Fruit fly (Drosophila melanogaster) whole organism, embryonic: ENCODE data around the gene plum.

Source experiments
- Aef1 ChIP-seq: fragments of 200-800 bp; sonication (Bioruptor generic); IDR thresholded peaks from 3 replicates; pipeline ENCODE4 v1.3.6; 2022; ENCODE audit warnings: missing biosample characterization, missing genetic modification characterization
- Atf-2 ChIP-seq: fragments of 200-800 bp; sonication (Bioruptor generic); optimal IDR thresholded peaks from 2 replicates; lab custom pipeline; 2016; ENCODE audit warnings: missing biosample characterization, missing genetic modification characterization
- Atf3 ChIP-seq: fragments of 200-800 bp; sonication (Bioruptor generic); optimal IDR thresholded peaks from 3 replicates; lab custom pipeline; 2016; ENCODE audit warnings: missing biosample characterization, missing genetic modification characterization
- B-H1 ChIP-seq: fragments of 200-800 bp; sonication (Bioruptor generic); IDR thresholded peaks from 3 replicates; pipeline ENCODE4 v1.3.6; 2022; ENCODE audit warnings: missing biosample characterization, missing genetic modification characterization
- CG12769 ChIP-seq: fragments of 200-800 bp; sonication (Bioruptor generic); optimal IDR thresholded peaks from 2 replicates; lab custom pipeline; 2019; ENCODE audit warnings: missing biosample characterization, mild to moderate bottlenecking, missing genetic modification characterization, moderate library complexity
- CG14667 ChIP-seq: fragments of 200-800 bp; sonication (Bioruptor generic); IDR thresholded peaks from 2 replicates; pipeline ENCODE4 v1.3.6; 2022; ENCODE audit warnings: missing biosample characterization, missing genetic modification characterization
- CG16815 ChIP-seq: fragments of 200-800 bp; sonication (Bioruptor generic); optimal IDR thresholded peaks from 3 replicates; lab custom pipeline; 2017; ENCODE audit warnings: missing biosample characterization, mild to moderate bottlenecking, missing genetic modification characterization
- CG17359 ChIP-seq: fragments of 200-800 bp; sonication (Bioruptor generic); optimal IDR thresholded peaks from 3 replicates; lab custom pipeline; 2018; ENCODE audit warnings: missing biosample characterization, mild to moderate bottlenecking, missing genetic modification characterization, moderate library complexity
- CG18764 ChIP-seq: fragments of 200-800 bp; sonication (Bioruptor generic); optimal IDR thresholded peaks from 3 replicates; lab custom pipeline; 2016; ENCODE audit warnings: missing biosample characterization, missing genetic modification characterization
- CG2199 ChIP-seq: fragments of 200-800 bp; sonication (Bioruptor generic); IDR thresholded peaks from 3 replicates; pipeline ENCODE4 v1.3.6; 2022; ENCODE audit warnings: missing biosample characterization, missing genetic modification characterization
- CG2712 ChIP-seq: fragments of 200-800 bp; optimal IDR thresholded peaks from 3 replicates; lab custom pipeline; 2019; ENCODE audit warnings: missing biosample characterization, mild to moderate bottlenecking, missing genetic modification characterization, moderate library complexity
- CG32772 ChIP-seq: fragments of 200-800 bp; sonication (Bioruptor generic); IDR thresholded peaks from 2 replicates; pipeline ENCODE4 v1.3.6; 2022; ENCODE audit warnings: missing biosample characterization, missing genetic modification characterization
- CG34376 ChIP-seq: fragments of 200-800 bp; sonication (Bioruptor generic); optimal IDR thresholded peaks from 2 replicates; lab custom pipeline; 2018; ENCODE audit warnings: missing biosample characterization, mild to moderate bottlenecking, missing genetic modification characterization
- CG34422 ChIP-seq: fragments of 200-800 bp; sonication (Bioruptor generic); IDR thresholded peaks from 3 replicates; pipeline ENCODE4 v1.3.6; 2022; ENCODE audit warnings: missing biosample characterization, missing genetic modification characterization
- CG5953 ChIP-seq: fragments of 200-800 bp; sonication (Bioruptor generic); IDR thresholded peaks from 2 replicates; pipeline ENCODE4 v1.3.6; 2022; ENCODE audit warnings: missing biosample characterization, missing genetic modification characterization
- CG6654 ChIP-seq: fragments of 200-800 bp; sonication (Bioruptor generic); optimal IDR thresholded peaks from 2 replicates; lab custom pipeline; 2017; ENCODE audit warnings: missing biosample characterization, mild to moderate bottlenecking, missing genetic modification characterization
- CG7839 ChIP-seq: fragments of 200-800 bp; sonication (Bioruptor generic); optimal IDR thresholded peaks from 3 replicates; lab custom pipeline; 2018; ENCODE audit warnings: missing biosample characterization, mild to moderate bottlenecking, missing genetic modification characterization, moderate library complexity
- CG8388 ChIP-seq: fragments of 200-800 bp; sonication (Bioruptor generic); optimal IDR thresholded peaks from 2 replicates; lab custom pipeline; 2019; ENCODE audit warnings: missing biosample characterization, mild to moderate bottlenecking, missing genetic modification characterization, moderate library complexity
- CG8765 ChIP-seq: fragments of 200-800 bp; sonication (Bioruptor generic); IDR thresholded peaks from 2 replicates; pipeline ENCODE4 v1.3.6; 2022; ENCODE audit warnings: missing biosample characterization, missing genetic modification characterization
- Dbx ChIP-seq: fragments of 200-800 bp; sonication (Bioruptor generic); IDR thresholded peaks from 3 replicates; pipeline ENCODE4 v1.3.6; 2022; ENCODE audit warnings: missing biosample characterization, missing genetic modification characterization
- E2f1 ChIP-seq: fragments of 200-800 bp; sonication (Bioruptor generic); IDR thresholded peaks from 2 replicates; pipeline ENCODE4 v1.3.6; 2022; ENCODE audit warnings: missing biosample characterization, missing genetic modification characterization
- Ets65A ChIP-seq: fragments of 200-800 bp; sonication (Bioruptor generic); peaks from one replicate; lab custom pipeline; 2016; ENCODE audit warnings: missing biosample characterization, missing genetic modification characterization
- Gsc ChIP-seq: fragments of 200-800 bp; sonication (Bioruptor generic); IDR thresholded peaks from 2 replicates; pipeline ENCODE4 v1.3.6; 2022; ENCODE audit warnings: missing biosample characterization, missing genetic modification characterization
- Gug ChIP-seq: fragments of 200-800 bp; sonication (Bioruptor generic); IDR thresholded peaks from 4 replicates; pipeline ENCODE4 v1.3.6; 2022; ENCODE audit warnings: missing biosample characterization, missing genetic modification characterization
- HLH54F ChIP-seq: fragments of 200-800 bp; sonication (Bioruptor generic); optimal IDR thresholded peaks from 3 replicates; lab custom pipeline; 2016; ENCODE audit warnings: missing biosample characterization, missing genetic modification characterization
- Hr39 ChIP-seq: fragments of >200 bp; optimal IDR thresholded peaks from 2 replicates; lab custom pipeline; 2017
- Mad ChIP-seq: fragments of 200-800 bp; sonication (Bioruptor generic); optimal IDR thresholded peaks from 2 replicates; lab custom pipeline; 2016; ENCODE audit warnings: missing biosample characterization, missing genetic modification characterization
- Med ChIP-seq: fragments of 200-800 bp; sonication (Bioruptor generic); peaks from one replicate; lab custom pipeline; 2016; ENCODE audit warnings: missing biosample characterization, missing genetic modification characterization, mild to moderate bottlenecking, inconsistent platforms, moderate library complexity
- Oli ChIP-seq: fragments of 200-800 bp; sonication (Bioruptor generic); optimal IDR thresholded peaks from 2 replicates; lab custom pipeline; 2018; ENCODE audit warnings: missing biosample characterization, mild to moderate bottlenecking, missing genetic modification characterization, moderate library complexity
- Poxn ChIP-seq: fragments of 200-800 bp; sonication (Bioruptor generic); IDR thresholded peaks from 2 replicates; pipeline ENCODE4 v1.3.6; 2022; ENCODE audit warnings: missing biosample characterization, missing genetic modification characterization
- Spps ChIP-seq: fragments of 200-800 bp; sonication (Bioruptor generic); optimal IDR thresholded peaks from 2 replicates; lab custom pipeline; 2018; ENCODE audit warnings: missing biosample characterization, mild to moderate bottlenecking, missing genetic modification characterization
- Ssrp ChIP-seq: fragments of 200-800 bp; sonication (Bioruptor generic); optimal IDR thresholded peaks from 2 replicates; lab custom pipeline; 2018; ENCODE audit warnings: missing biosample characterization, mild to moderate bottlenecking, missing genetic modification characterization, moderate library complexity
- TFAM ChIP-seq: fragments of 200-800 bp; sonication (Bioruptor generic); optimal IDR thresholded peaks from 2 replicates; lab custom pipeline; 2017; ENCODE audit warnings: missing biosample characterization, missing genetic modification characterization, inconsistent platforms
- amos ChIP-seq: fragments of 200-800 bp; sonication (Bioruptor generic); IDR thresholded peaks from 2 replicates; pipeline ENCODE4 v1.3.6; 2022; ENCODE audit warnings: missing biosample characterization, missing genetic modification characterization; ENCODE audit not compliant: partially characterized antibody
- aop ChIP-seq: fragments of 200-800 bp; sonication (Bioruptor generic); IDR thresholded peaks from 2 replicates; pipeline ENCODE4 v1.3.6; 2022; ENCODE audit warnings: missing biosample characterization, missing genetic modification characterization
- danr ChIP-seq: fragments of 200-800 bp; sonication (Bioruptor generic); IDR thresholded peaks from 2 replicates; pipeline ENCODE4 v1.3.6; 2022; ENCODE audit warnings: missing biosample characterization, missing genetic modification characterization
- dpn ChIP-seq, 2 experiments: fragments of 200-800 bp; sonication (Bioruptor generic); optimal IDR thresholded peaks; 3 replicates each; lab custom pipeline; 2016; ENCODE audit warnings: missing biosample characterization in 2 of 2, missing genetic modification characterization in 2 of 2
- gce ChIP-seq: fragments of 200-800 bp; sonication (Bioruptor generic); IDR thresholded peaks from 3 replicates; pipeline ENCODE4 v1.3.6; 2022; ENCODE audit warnings: missing biosample characterization, missing genetic modification characterization
- hbn ChIP-seq: fragments of 200-800 bp; sonication (Bioruptor generic); IDR thresholded peaks from 2 replicates; pipeline ENCODE4 v1.3.6; 2022; ENCODE audit warnings: missing biosample characterization, missing genetic modification characterization; ENCODE audit not compliant: partially characterized antibody
- ind ChIP-seq: fragments of 200-800 bp; sonication (Bioruptor generic); optimal IDR thresholded peaks from 3 replicates; lab custom pipeline; 2016; ENCODE audit warnings: missing biosample characterization, missing genetic modification characterization
- inv ChIP-seq: fragments of 200-800 bp; sonication (Bioruptor generic); IDR thresholded peaks from 2 replicates; pipeline ENCODE4 v1.3.6; 2022; ENCODE audit warnings: missing biosample characterization, missing genetic modification characterization; ENCODE audit not compliant: partially characterized antibody
- klu ChIP-seq: fragments of 200-800 bp; sonication (Bioruptor generic); IDR thresholded peaks from 2 replicates; pipeline ENCODE4 v1.3.6; 2022; ENCODE audit warnings: missing biosample characterization, missing genetic modification characterization
- lbe ChIP-seq: fragments of 200-800 bp; sonication (Bioruptor generic); optimal IDR thresholded peaks from 2 replicates; lab custom pipeline; 2016; ENCODE audit warnings: missing biosample characterization, mild to moderate bottlenecking, missing genetic modification characterization
- lov ChIP-seq, 2 experiments: fragments of 200-800 bp in 1 of 2; fragments of >200 bp in 1 of 2; sonication (Bioruptor generic) in 1 of 2; IDR thresholded peaks in 1 of 2; optimal IDR thresholded peaks in 1 of 2; 2 replicates in 1 of 2; 3 replicates in 1 of 2; pipeline versions ENCODE4 v1.3.6 to Lab custom; 2017 to 2022; ENCODE audit warnings: missing biosample characterization in 1 of 2, missing genetic modification characterization in 1 of 2
- nau ChIP-seq: fragments of 200-800 bp; sonication (Bioruptor generic); optimal IDR thresholded peaks from 3 replicates; lab custom pipeline; 2017; ENCODE audit warnings: missing biosample characterization, mild to moderate bottlenecking, missing genetic modification characterization, missing genetic modification reagents
- nerfin-2 ChIP-seq: fragments of 200-800 bp; sonication (Bioruptor generic); IDR thresholded peaks from 2 replicates; pipeline ENCODE4 v1.3.6; 2022; ENCODE audit warnings: missing biosample characterization, missing genetic modification characterization; ENCODE audit not compliant: partially characterized antibody
- odd ChIP-seq: fragments of 200-800 bp; sonication (Bioruptor generic); optimal IDR thresholded peaks from 2 replicates; lab custom pipeline; 2017; ENCODE audit warnings: missing biosample characterization, mild to moderate bottlenecking, missing genetic modification characterization
- pita ChIP-seq: fragments of 200-800 bp; sonication (Bioruptor generic); optimal IDR thresholded peaks from 2 replicates; lab custom pipeline; 2017; ENCODE audit warnings: missing biosample characterization, mild to moderate bottlenecking, missing genetic modification characterization
- shn ChIP-seq: fragments of 200-800 bp; sonication (Bioruptor generic); optimal IDR thresholded peaks from 3 replicates; lab custom pipeline; 2016; ENCODE audit warnings: missing biosample characterization, missing genetic modification characterization
- tap ChIP-seq: fragments of 200-800 bp; optimal IDR thresholded peaks from 3 replicates; lab custom pipeline; 2019; ENCODE audit warnings: missing biosample characterization, mild to moderate bottlenecking, missing genetic modification characterization, moderate library complexity
- twi ChIP-seq: fragments of 200-800 bp; optimal IDR thresholded peaks from 2 replicates; lab custom pipeline; 2019; ENCODE audit warnings: missing biosample characterization, mild to moderate bottlenecking, missing genetic modification characterization, moderate library complexity
- yki ChIP-seq: fragments of >200 bp; optimal IDR thresholded peaks from 3 replicates; lab custom pipeline; 2018

The plum gene

DNA sequence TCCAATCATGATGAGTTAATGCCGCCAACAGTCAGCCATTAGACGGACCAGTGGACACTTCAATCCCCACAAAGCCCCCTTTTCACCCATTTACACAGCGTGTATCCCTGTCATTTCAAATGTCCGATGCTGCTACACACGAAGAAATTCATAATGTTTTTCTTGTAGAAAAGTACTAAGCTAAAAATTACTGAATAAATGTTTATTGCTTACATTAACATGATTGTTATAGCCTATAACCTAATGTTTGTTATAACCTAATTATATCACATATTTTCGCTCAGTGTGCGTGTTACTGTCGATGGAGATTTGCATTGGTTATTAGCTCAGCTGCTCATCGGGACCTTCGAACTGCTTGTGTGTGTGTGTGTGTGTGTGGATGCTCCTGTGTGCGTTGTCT lies 98.5 kb downstream of the plum start (continued):
- TF ChIP-seq Poxn (GFP tag; lab: Robert Waterston, UW) (no peak), inv (GFP tag; lab: Robert Waterston, UW) (no peak), Mad (GFP tag; lab: Kevin White, UChicago) (no peak), gce (GFP tag; lab: Robert Waterston, UW) (peak; percentile 23; the same call in 1 of the 3 replicates), danr (GFP tag; lab: Robert Waterston, UW) (0 out of 2 replicates have a peak, but pooled peaks have one; percentile 19), CG6654 (GFP tag; lab: Kevin White, UChicago) (no peak), Atf3 (GFP tag; lab: Kevin White, UChicago) (no peak), Dbx (GFP tag; lab: Robert Waterston, UW) (no peak), yki (lab: Kevin White, UChicago) (no peak), CG14667 (GFP tag; lab: Robert Waterston, UW) (peak; percentile 37), Oli (tag; lab: Kevin White, UChicago) (peak; percentile 57), CG32772 (GFP tag; lab: Robert Waterston, UW) (0 out of 2 replicates have a peak, but pooled peaks have one; percentile 26), CG8388 (GFP tag; lab: Kevin White, UChicago) (peak; percentile 41), CG17359 (tag; lab: Kevin White, UChicago) (peak; percentile 65), tap (tag; lab: Kevin White, UChicago) (peak; percentile 23), CG7839 (peak; percentile 44), E2f1 (0 out of 2 replicates have a peak, but pooled peaks have one; percentile 11), lbe (GFP tag; lab: Kevin White, UChicago) (no peak), twi (tag; lab: Kevin White, UChicago) (no peak), dpn (GFP tag; optimal IDR thresholded peaks at IDR 0.05; lab: Kevin White, UChicago) (peak; percentile 42 to 53), CG34422 (GFP tag; lab: Robert Waterston, UW) (peak; percentile 47; the same call in 1 of the 3 replicates), Gug (GFP tag; lab: Robert Waterston, UW) (no peak; the same call in 3 of the 4 replicates), CG2199 (GFP tag; lab: Robert Waterston, UW) (no peak), lov (optimal IDR thresholded peaks at IDR 0.05; lab: Kevin White, UChicago) (no peak), lov (GFP tag; IDR thresholded peaks at IDR 0.05; lab: Robert Waterston, UW) (no peak), CG8765 (GFP tag; lab: Robert Waterston, UW) (no peak), Atf-2 (GFP tag; lab: Kevin White, UChicago) (no peak), CG34376 (GFP tag; lab: Kevin White, UChicago) (no peak), amos (GFP tag; lab: Robert Waterston, UW) (no peak), CG5953 (GFP tag; lab: Robert Waterston, UW) (no peak), Gsc (0 out of 2 replicates have a peak, but pooled peaks have one; percentile 24), TFAM (GFP tag; lab: Kevin White, UChicago) (no peak), Hr39 (lab: Kevin White, UChicago) (no peak), B-H1 (GFP tag; lab: Robert Waterston, UW) (no peak), hbn (no peak), ind (GFP tag; lab: Kevin White, UChicago) (peak; percentile 50), aop (GFP tag; lab: Robert Waterston, UW) (no peak), CG2712 (tag; lab: Kevin White, UChicago) (peak; percentile 45), shn (GFP tag; lab: Kevin White, UChicago) (no peak), nerfin-2 (GFP tag; lab: Robert Waterston, UW) (no peak), pita (GFP tag; lab: Kevin White, UChicago) (no peak), nau (GFP tag; lab: Kevin White, UChicago) (peak; percentile 4), CG16815 (GFP tag; lab: Kevin White, UChicago) (no peak), Ssrp (peak; percentile 35), CG18764 (GFP tag; lab: Kevin White, UChicago) (no peak), HLH54F (GFP tag; lab: Kevin White, UChicago) (no peak), Aef1 (GFP tag; lab: Robert Waterston, UW) (peak; percentile 12; the same call in 1 of the 3 replicates), odd (GFP tag; lab: Kevin White, UChicago) (no peak), Spps (tag; lab: Kevin White, UChicago) (no peak), Med (GFP tag; lab: Kevin White, UChicago) (peak; percentile 71), Ets65A (GFP tag; lab: Kevin White, UChicago) (peak; percentile 61), CG12769 (tag; lab: Kevin White, UChicago) (peak; percentile 63), klu (GFP tag; lab: Robert Waterston, UW) (no peak)
